Fruit fly (Drosophila melanogaster) whole organism, embryonic: Measurements from ENCODE around the gene CNMa.

ENCODE experiments used
- CG10209 ChIP-seq: fragments of 200-800 bp; sonication (Bioruptor generic); optimal IDR thresholded peaks from 3 replicates; lab custom pipeline; 2017; ENCODE audit warnings: missing biosample characterization, mild to moderate bottlenecking, missing genetic modification characterization, missing genetic modification reagents
- CG10267 ChIP-seq: fragments of 200-800 bp; sonication (Bioruptor generic); optimal IDR thresholded peaks from 2 replicates; lab custom pipeline; 2018; ENCODE audit warnings: missing biosample characterization, mild to moderate bottlenecking, missing genetic modification characterization, moderate library complexity
- CG10543 ChIP-seq: fragments of 200-800 bp; sonication (Bioruptor generic); optimal IDR thresholded peaks from 3 replicates; lab custom pipeline; 2017; ENCODE audit warnings: missing biosample characterization, mild to moderate bottlenecking, missing genetic modification characterization, moderate library complexity
- CG11695 ChIP-seq: fragments of 200-800 bp; sonication (Bioruptor generic); IDR thresholded peaks from 3 replicates; pipeline ENCODE4 v1.3.6; 2022; ENCODE audit warnings: missing biosample characterization, missing genetic modification characterization
- CG12299 ChIP-seq: fragments of 200-800 bp; sonication (Bioruptor generic); optimal IDR thresholded peaks from 2 replicates; lab custom pipeline; 2018; ENCODE audit warnings: missing biosample characterization, mild to moderate bottlenecking, missing genetic modification characterization
- CG13287 ChIP-seq: fragments of 200-800 bp; sonication (Bioruptor generic); IDR thresholded peaks from 2 replicates; pipeline ENCODE4 v1.3.6; 2022; ENCODE audit warnings: missing biosample characterization, missing genetic modification characterization; ENCODE audit not compliant: partially characterized antibody
- CG13624 ChIP-seq: fragments of 200-800 bp; sonication (Bioruptor generic); optimal IDR thresholded peaks from 2 replicates; lab custom pipeline; 2016; ENCODE audit warnings: missing biosample characterization, missing genetic modification characterization
- CG15514 ChIP-seq: fragments of 200-800 bp; sonication (Bioruptor generic); optimal IDR thresholded peaks from 3 replicates; lab custom pipeline; 2017; ENCODE audit warnings: missing biosample characterization, missing genetic modification characterization, mild to moderate bottlenecking, moderate library complexity, missing genetic modification reagents
- CG18599 ChIP-seq: fragments of 200-800 bp; sonication (Bioruptor generic); optimal IDR thresholded peaks from 3 replicates; lab custom pipeline; 2017; ENCODE audit warnings: missing biosample characterization, missing genetic modification characterization, mild to moderate bottlenecking, moderate library complexity, missing genetic modification reagents
- CG2202 ChIP-seq: fragments of 200-800 bp; sonication (Bioruptor generic); optimal IDR thresholded peaks from 2 replicates; lab custom pipeline; 2018; ENCODE audit warnings: missing biosample characterization, mild to moderate bottlenecking, missing genetic modification characterization
- CG3407 ChIP-seq: fragments of 200-800 bp; sonication (Bioruptor generic); optimal IDR thresholded peaks from 2 replicates; lab custom pipeline; 2018; ENCODE audit warnings: missing biosample characterization, mild to moderate bottlenecking, missing genetic modification characterization
- CG4854 ChIP-seq: fragments of 200-800 bp; sonication (Bioruptor generic); optimal IDR thresholded peaks from 2 replicates; lab custom pipeline; 2016; ENCODE audit warnings: missing biosample characterization, missing genetic modification characterization, inconsistent platforms
- CG8089 ChIP-seq: fragments of 200-800 bp; sonication (Bioruptor generic); optimal IDR thresholded peaks from 3 replicates; lab custom pipeline; 2016; ENCODE audit warnings: missing biosample characterization, missing genetic modification characterization
- CG8281 ChIP-seq: fragments of 200-800 bp; sonication (Bioruptor generic); optimal IDR thresholded peaks from 2 replicates; lab custom pipeline; 2018; ENCODE audit warnings: missing biosample characterization, mild to moderate bottlenecking, missing genetic modification characterization, moderate library complexity
- CG8388 ChIP-seq: fragments of 200-800 bp; sonication (Bioruptor generic); optimal IDR thresholded peaks from 2 replicates; lab custom pipeline; 2019; ENCODE audit warnings: missing biosample characterization, mild to moderate bottlenecking, missing genetic modification characterization, moderate library complexity
- D ChIP-seq, 2 experiments: fragments of 200-800 bp in 1 of 2; fragments of >200 bp in 1 of 2; sonication (Bioruptor generic) in 1 of 2; optimal IDR thresholded peaks; 2 replicates in 1 of 2; 3 replicates in 1 of 2; lab custom pipeline; 2017; ENCODE audit warnings: mild to moderate bottlenecking in 1 of 2, missing biosample characterization in 1 of 2, missing genetic modification characterization in 1 of 2, missing genetic modification reagents in 1 of 2
- Deaf1 ChIP-seq: fragments of 200-800 bp; optimal IDR thresholded peaks from 3 replicates; lab custom pipeline; 2019; ENCODE audit warnings: missing biosample characterization, mild to moderate bottlenecking, missing genetic modification characterization, moderate library complexity
- Dip2 ChIP-seq: fragments of 200-800 bp; sonication (Bioruptor generic); IDR thresholded peaks from 2 replicates; pipeline ENCODE4 v1.3.6; 2022; ENCODE audit warnings: missing biosample characterization, missing genetic modification characterization
- Doc3 ChIP-seq: fragments of 200-800 bp; sonication (Bioruptor generic); IDR thresholded peaks from 3 replicates; pipeline ENCODE4 v1.3.6; 2022; ENCODE audit warnings: missing biosample characterization, missing genetic modification characterization; ENCODE audit not compliant: partially characterized antibody
- Kr ChIP-seq: fragments of 200-800 bp; sonication (Bioruptor generic); optimal IDR thresholded peaks from 2 replicates; lab custom pipeline; 2017; ENCODE audit warnings: missing biosample characterization, mild to moderate bottlenecking, missing genetic modification characterization
- NfI ChIP-seq: fragments of 200-800 bp; sonication (Bioruptor generic); optimal IDR thresholded peaks from 3 replicates; lab custom pipeline; 2018; ENCODE audit warnings: missing biosample characterization, mild to moderate bottlenecking, missing genetic modification characterization, moderate library complexity
- Scr ChIP-seq: fragments of 200-800 bp; sonication (Bioruptor generic); IDR thresholded peaks from 2 replicates; pipeline ENCODE4 v1.3.6; 2022; ENCODE audit warnings: missing biosample characterization, missing genetic modification characterization; ENCODE audit not compliant: partially characterized antibody
- abd-A ChIP-seq: fragments of 200-800 bp; sonication (Bioruptor generic); optimal IDR thresholded peaks from 3 replicates; lab custom pipeline; 2019; ENCODE audit warnings: missing biosample characterization, mild to moderate bottlenecking, missing genetic modification characterization, moderate library complexity
- chinmo ChIP-seq: fragments of 200-800 bp; sonication (Bioruptor generic); IDR thresholded peaks from 4 replicates; pipeline ENCODE4 v1.3.6; 2022; ENCODE audit warnings: missing biosample characterization, missing genetic modification characterization; ENCODE audit not compliant: partially characterized antibody
- ci ChIP-seq: fragments of 200-800 bp; sonication (Bioruptor generic); IDR thresholded peaks from 3 replicates; pipeline ENCODE4 v1.3.6; 2022; ENCODE audit warnings: missing biosample characterization, missing genetic modification characterization
- ewg ChIP-seq: fragments of 200-800 bp; sonication (Bioruptor generic); optimal IDR thresholded peaks from 3 replicates; lab custom pipeline; 2017; ENCODE audit warnings: mild to moderate bottlenecking, missing biosample characterization, missing genetic modification reagents, missing genetic modification characterization
- fu2 ChIP-seq: fragments of 200-800 bp; sonication (Bioruptor generic); optimal IDR thresholded peaks from 2 replicates; lab custom pipeline; 2016; ENCODE audit warnings: missing biosample characterization, missing genetic modification characterization
- gcm2 ChIP-seq: fragments of 200-800 bp; sonication (Bioruptor generic); optimal IDR thresholded peaks from 2 replicates; lab custom pipeline; 2016; ENCODE audit warnings: missing biosample characterization, missing genetic modification characterization
- hbn ChIP-seq: fragments of 200-800 bp; sonication (Bioruptor generic); IDR thresholded peaks from 2 replicates; pipeline ENCODE4 v1.3.6; 2022; ENCODE audit warnings: missing biosample characterization, missing genetic modification characterization; ENCODE audit not compliant: partially characterized antibody
- lab ChIP-seq: fragments of 200-800 bp; sonication (Bioruptor generic); optimal IDR thresholded peaks from 3 replicates; lab custom pipeline; 2017; ENCODE audit warnings: missing biosample characterization, missing genetic modification characterization, mild to moderate bottlenecking, moderate library complexity, missing genetic modification reagents
- mld ChIP-seq: fragments of 200-800 bp; sonication (Bioruptor generic); IDR thresholded peaks from 3 replicates; pipeline ENCODE4 v1.3.6; 2022; ENCODE audit warnings: missing biosample characterization, missing genetic modification characterization; ENCODE audit not compliant: partially characterized antibody
- nerfin-1 ChIP-seq: fragments of 200-800 bp; sonication (Bioruptor generic); optimal IDR thresholded peaks from 3 replicates; lab custom pipeline; 2019; ENCODE audit warnings: missing biosample characterization, mild to moderate bottlenecking, missing genetic modification characterization, moderate library complexity
- oc ChIP-seq: fragments of 200-800 bp; sonication (Bioruptor generic); optimal IDR thresholded peaks from 2 replicates; lab custom pipeline; 2018; ENCODE audit warnings: missing biosample characterization, mild to moderate bottlenecking, missing genetic modification characterization, moderate library complexity
- onecut ChIP-seq: fragments of 200-800 bp; sonication (Bioruptor generic); IDR thresholded peaks from 2 replicates; pipeline ENCODE4 v1.3.6; 2022; ENCODE audit warnings: missing biosample characterization, missing genetic modification characterization
- pb ChIP-seq: fragments of 200-800 bp; sonication (Bioruptor generic); optimal IDR thresholded peaks from 3 replicates; lab custom pipeline; 2016; ENCODE audit warnings: missing biosample characterization, missing genetic modification characterization
- peb ChIP-seq: fragments of 200-800 bp; sonication (Bioruptor generic); IDR thresholded peaks from 2 replicates; pipeline ENCODE4 v1.3.6; 2022; ENCODE audit warnings: missing biosample characterization, missing genetic modification characterization
- pfk ChIP-seq: fragments of 200-800 bp; sonication (Bioruptor generic); optimal IDR thresholded peaks from 2 replicates; lab custom pipeline; 2018; ENCODE audit warnings: missing biosample characterization, mild to moderate bottlenecking, missing genetic modification characterization, moderate library complexity
- sc ChIP-seq, 3 experiments: fragments of >200 bp in 2 of 3; fragments of 200-800 bp in 1 of 3; sonication (Bioruptor generic) in 1 of 3; optimal IDR thresholded peaks; 2 replicates in 2 of 3; 3 replicates in 1 of 3; lab custom pipeline; 2017; ENCODE audit warnings: mild to moderate bottlenecking in 1 of 3, missing biosample characterization in 1 of 3, missing genetic modification characterization in 1 of 3, missing genetic modification reagents in 1 of 3
- sd ChIP-seq: fragments of 200-800 bp; sonication (Bioruptor generic); optimal IDR thresholded peaks from 3 replicates; lab custom pipeline; 2018; ENCODE audit warnings: missing biosample characterization, mild to moderate bottlenecking, missing genetic modification characterization, moderate library complexity
- sob ChIP-seq: fragments of 200-800 bp; sonication (Bioruptor generic); IDR thresholded peaks from 2 replicates; pipeline ENCODE4 v1.3.6; 2022; ENCODE audit warnings: missing biosample characterization, missing genetic modification characterization
- tap ChIP-seq: fragments of 200-800 bp; optimal IDR thresholded peaks from 3 replicates; lab custom pipeline; 2019; ENCODE audit warnings: missing biosample characterization, mild to moderate bottlenecking, missing genetic modification characterization, moderate library complexity
- toy ChIP-seq: fragments of 200-800 bp; sonication (Bioruptor generic); IDR thresholded peaks from 2 replicates; pipeline ENCODE4 v1.3.6; 2022; ENCODE audit warnings: missing biosample characterization, missing genetic modification characterization
- tup ChIP-seq: fragments of 200-800 bp; sonication (Bioruptor generic); optimal IDR thresholded peaks from 2 replicates; lab custom pipeline; 2016; ENCODE audit warnings: missing biosample characterization, mild to moderate bottlenecking, missing genetic modification characterization, moderate library complexity
- unc-4 ChIP-seq: fragments of 200-800 bp; sonication (Bioruptor generic); IDR thresholded peaks from 2 replicates; pipeline ENCODE4 v1.3.6; 2022; ENCODE audit warnings: missing biosample characterization, missing genetic modification characterization; ENCODE audit not compliant: partially characterized antibody
- z ChIP-seq: fragments of 200-800 bp; sonication (Bioruptor generic); IDR thresholded peaks from 3 replicates; pipeline ENCODE4 v1.3.6; 2022; ENCODE audit warnings: missing biosample characterization, missing genetic modification characterization
- zen ChIP-seq: fragments of 200-800 bp; sonication (Bioruptor generic); optimal IDR thresholded peaks from 3 replicates; lab custom pipeline; 2018; ENCODE audit warnings: missing biosample characterization, mild to moderate bottlenecking, missing genetic modification characterization, moderate library complexity

CNMa gene

DNA sequence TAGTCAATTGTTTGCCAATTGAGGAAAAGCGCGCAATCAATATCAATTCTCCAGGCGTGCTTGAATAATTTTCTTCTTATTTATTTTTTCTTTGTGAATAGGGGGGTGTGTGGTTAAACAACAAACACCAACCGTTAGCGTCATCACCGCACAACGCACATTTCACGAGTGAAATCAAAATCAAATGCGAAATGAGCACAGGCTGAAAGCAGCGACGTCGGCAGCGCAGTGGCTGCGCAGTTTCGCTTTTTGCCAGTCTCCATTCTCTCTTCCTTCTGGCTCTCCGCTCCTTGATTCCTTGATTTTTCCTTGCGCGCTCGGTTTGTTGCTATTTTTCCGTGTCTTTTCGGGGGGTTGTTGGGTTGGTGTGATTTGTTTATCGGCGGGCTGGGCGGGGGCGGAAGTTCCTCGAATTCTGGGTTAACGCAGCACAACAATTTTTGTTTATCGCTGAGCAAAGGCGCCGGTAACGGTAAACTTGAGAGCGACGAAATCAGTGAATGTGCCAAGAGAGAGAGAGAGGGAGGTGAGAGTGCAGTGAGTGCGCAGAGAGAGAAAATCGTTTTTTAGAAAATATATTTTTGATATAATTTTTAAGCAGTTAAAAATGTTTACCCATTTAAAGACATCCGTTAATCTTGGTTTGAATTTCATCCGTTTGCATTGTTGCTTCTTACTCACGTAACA lies 27.6 kb upstream of the CNMa start, which contains the start of gene CG13937 (continued):
- no peak for TF ChIP-seq toy
- TF ChIP-seq pb (GFP tag; lab: Kevin White, UChicago), result no peak
- no peak for TF ChIP-seq gcm2 (GFP tag; lab: Kevin White, UChicago)
- TF ChIP-seq tup (GFP tag; lab: Kevin White, UChicago), result no peak
- peak; percentile 55 for TF ChIP-seq sd (tag; lab: Kevin White, UChicago)
- TF ChIP-seq Doc3 (GFP tag; lab: Robert Waterston, UW), result no peak
- no peak for TF ChIP-seq mld (GFP tag; lab: Robert Waterston, UW)
- no peak for TF ChIP-seq sob (GFP tag; lab: Robert Waterston, UW)
- TF ChIP-seq fu2 (GFP tag; lab: Kevin White, UChicago), result no peak
- TF ChIP-seq oc (tag; lab: Kevin White, UChicago), result no peak
- no peak for TF ChIP-seq Kr (GFP tag; lab: Kevin White, UChicago)
- no peak for TF ChIP-seq CG2202 (tag; lab: Kevin White, UChicago)
- 0 out of 2 replicates have a peak, but pooled peaks have one; percentile 32 for TF ChIP-seq hbn (GFP tag; lab: Robert Waterston, UW)
- TF ChIP-seq NfI (GFP tag; lab: Kevin White, UChicago), result no peak
- TF ChIP-seq lab (GFP tag; lab: Kevin White, UChicago), result peak; percentile 44
- peak; percentile 13 for TF ChIP-seq Deaf1 (tag; lab: Kevin White, UChicago)
- peak; percentile 19 for TF ChIP-seq CG15514 (GFP tag; lab: Kevin White, UChicago)
- TF ChIP-seq zen (tag; lab: Kevin White, UChicago), result no peak
- no peak for TF ChIP-seq pfk (GFP tag; lab: Kevin White, UChicago)
- peak; percentile 80 for TF ChIP-seq abd-A
- no peak for TF ChIP-seq CG3407 (GFP tag; lab: Kevin White, UChicago)
- TF ChIP-seq onecut, result peak; percentile 38; the same call in 1 of the 2 replicates
- TF ChIP-seq tap (tag; lab: Kevin White, UChicago), result peak; percentile 7
- 0 out of 2 replicates have a peak, but pooled peaks have one; percentile 18 for TF ChIP-seq unc-4 (GFP tag; lab: Robert Waterston, UW)
- TF ChIP-seq CG12299 (tag; lab: Kevin White, UChicago), result no peak
- TF ChIP-seq chinmo (GFP tag; lab: Robert Waterston, UW), result 0 out of 4 replicates have a peak, but pooled peaks have one; percentile 60
- TF ChIP-seq CG8281 (tag; lab: Kevin White, UChicago), result no peak
- TF ChIP-seq Scr (GFP tag; lab: Robert Waterston, UW), result peak; percentile 11; the same call in 1 of the 2 replicates
- TF ChIP-seq CG10543 (GFP tag; lab: Kevin White, UChicago), result peak; percentile 46
- TF ChIP-seq nerfin-1, result peak; percentile 44
- TF ChIP-seq z (GFP tag; lab: Robert Waterston, UW), result 0 out of 3 replicates have a peak, but pooled peaks have one; percentile 34
- no peak for TF ChIP-seq peb (GFP tag; lab: Robert Waterston, UW)
- 0 out of 3 replicates have a peak, but pooled peaks have one; percentile 9 for TF ChIP-seq CG11695 (GFP tag; lab: Robert Waterston, UW)
- TF ChIP-seq Dip2 (GFP tag; lab: Robert Waterston, UW), result no peak
- TF ChIP-seq ewg (GFP tag; lab: Kevin White, UChicago), result peak; percentile 46
- peak; percentile 35; the same call in 1 of the 2 replicates for TF ChIP-seq CG13287

dm6 chr3L:1881919-1882318 lies 26.5 kb upstream of the CNMa start:
- TF ChIP-seq CG10267 (tag; lab: Kevin White, UChicago), result no peak
- no peak for TF ChIP-seq chinmo (GFP tag; lab: Robert Waterston, UW)
- TF ChIP-seq ci (GFP tag; lab: Robert Waterston, UW), result 0 out of 3 replicates have a peak, but pooled peaks have one; percentile 33
- TF ChIP-seq CG8089 (GFP tag; lab: Kevin White, UChicago), result no peak
- TF ChIP-seq CG18599, result peak; percentile 21
- no peak for TF ChIP-seq CG10209 (GFP tag; lab: Kevin White, UChicago)
- no peak for TF ChIP-seq sc (optimal IDR thresholded peaks at IDR 0.05; lab: Kevin White, UChicago)
- no peak for TF ChIP-seq sc (GFP tag; optimal IDR thresholded peaks at IDR 0.05; lab: Kevin White, UChicago)
- TF ChIP-seq CG13624 (GFP tag; lab: Kevin White, UChicago), result no peak
- no peak for TF ChIP-seq CG8388 (GFP tag; lab: Kevin White, UChicago)
- no peak for TF ChIP-seq CG4854 (GFP tag; lab: Kevin White, UChicago)
- TF ChIP-seq D (optimal IDR thresholded peaks at IDR 0.05; lab: Kevin White, UChicago), result no peak
- TF ChIP-seq D (GFP tag; optimal IDR thresholded peaks at IDR 0.05; lab: Kevin White, UChicago), result no peak
